Fruit fly (Drosophila melanogaster) whole organism, embryonic: ENCODE data around the gene p115.

Source experiments
- Bgb ChIP-seq: fragments of 200-800 bp; sonication (Bioruptor generic); IDR thresholded peaks from 2 replicates; pipeline ENCODE4 v1.3.6; 2022; ENCODE audit warnings: missing biosample characterization, missing genetic modification characterization; ENCODE audit not compliant: partially characterized antibody
- CG10462 ChIP-seq: fragments of 200-800 bp; sonication (Bioruptor generic); optimal IDR thresholded peaks from 2 replicates; lab custom pipeline; 2016; ENCODE audit warnings: missing biosample characterization, missing genetic modification characterization
- CG11247 ChIP-seq: fragments of 200-800 bp; sonication (Bioruptor generic); IDR thresholded peaks from 2 replicates; pipeline ENCODE4 v1.3.6; 2022; ENCODE audit warnings: missing biosample characterization, missing genetic modification characterization
- CG13287 ChIP-seq: fragments of 200-800 bp; sonication (Bioruptor generic); IDR thresholded peaks from 2 replicates; pipeline ENCODE4 v1.3.6; 2022; ENCODE audit warnings: missing biosample characterization, missing genetic modification characterization; ENCODE audit not compliant: partially characterized antibody
- CG13624 ChIP-seq: fragments of 200-800 bp; sonication (Bioruptor generic); optimal IDR thresholded peaks from 2 replicates; lab custom pipeline; 2016; ENCODE audit warnings: missing biosample characterization, missing genetic modification characterization
- CG17328 ChIP-seq: fragments of 200-800 bp; sonication (Bioruptor generic); IDR thresholded peaks from 2 replicates; pipeline ENCODE4 v1.3.6; 2022; ENCODE audit warnings: missing biosample characterization, missing genetic modification characterization
- CG2129 ChIP-seq: fragments of 200-800 bp; sonication (Bioruptor generic); IDR thresholded peaks from 2 replicates; pipeline ENCODE4 v1.3.6; 2022; ENCODE audit warnings: missing biosample characterization, missing genetic modification characterization; ENCODE audit not compliant: partially characterized antibody
- CG30431 ChIP-seq: fragments of 200-800 bp; sonication (Bioruptor generic); optimal IDR thresholded peaks from 2 replicates; lab custom pipeline; 2017; ENCODE audit warnings: missing biosample characterization, missing genetic modification characterization
- CG3163 ChIP-seq: fragments of 200-800 bp; sonication (Bioruptor generic); optimal IDR thresholded peaks from 3 replicates; lab custom pipeline; 2016; ENCODE audit warnings: missing biosample characterization, missing genetic modification characterization
- CG32532 ChIP-seq: fragments of 200-800 bp; sonication (Bioruptor generic); IDR thresholded peaks from 2 replicates; pipeline ENCODE4 v1.3.6; 2022; ENCODE audit warnings: missing biosample characterization, missing genetic modification characterization
- CG3995 ChIP-seq: fragments of 200-800 bp; sonication (Bioruptor generic); optimal IDR thresholded peaks from 3 replicates; lab custom pipeline; 2016; ENCODE audit warnings: missing biosample characterization, missing genetic modification characterization
- CG4360 ChIP-seq: fragments of 200-800 bp; sonication (Bioruptor generic); IDR thresholded peaks from 2 replicates; pipeline ENCODE4 v1.3.6; 2022; ENCODE audit warnings: missing biosample characterization, missing genetic modification characterization
- CG4707 ChIP-seq: fragments of 200-800 bp; sonication (Bioruptor generic); optimal IDR thresholded peaks from 2 replicates; lab custom pipeline; 2018; ENCODE audit warnings: missing biosample characterization, mild to moderate bottlenecking, missing genetic modification characterization, moderate library complexity
- CG7271 ChIP-seq: fragments of 200-800 bp; sonication (Bioruptor generic); optimal IDR thresholded peaks from 2 replicates; lab custom pipeline; 2018; ENCODE audit warnings: missing biosample characterization, mild to moderate bottlenecking, missing genetic modification characterization, moderate library complexity
- CG7963 ChIP-seq: fragments of 200-800 bp; sonication (Bioruptor generic); IDR thresholded peaks from 3 replicates; pipeline ENCODE4 v1.3.6; 2022; ENCODE audit warnings: missing biosample characterization, missing genetic modification characterization; ENCODE audit not compliant: partially characterized antibody
- CG7987 ChIP-seq: fragments of 200-800 bp; sonication (Bioruptor generic); optimal IDR thresholded peaks from 2 replicates; lab custom pipeline; 2018; ENCODE audit warnings: missing biosample characterization, mild to moderate bottlenecking, missing genetic modification characterization, moderate library complexity
- CG8290 ChIP-seq, 3 experiments: fragments of 200-800 bp; sonication (Bioruptor generic); optimal IDR thresholded peaks; 2 replicates each; lab custom pipeline; 2016 to 2019; ENCODE audit warnings: missing biosample characterization in 3 of 3, missing genetic modification characterization in 3 of 3, mild to moderate bottlenecking in 2 of 3, moderate library complexity in 1 of 3
- CG8944 ChIP-seq: fragments of 200-800 bp; sonication (Bioruptor generic); optimal IDR thresholded peaks from 3 replicates; lab custom pipeline; 2016; ENCODE audit warnings: missing biosample characterization, missing genetic modification characterization
- CG9817 ChIP-seq: fragments of 200-800 bp; sonication (Bioruptor generic); optimal IDR thresholded peaks from 2 replicates; lab custom pipeline; 2018; ENCODE audit warnings: missing biosample characterization, mild to moderate bottlenecking, missing genetic modification characterization, moderate library complexity
- Dbx ChIP-seq: fragments of 200-800 bp; sonication (Bioruptor generic); IDR thresholded peaks from 3 replicates; pipeline ENCODE4 v1.3.6; 2022; ENCODE audit warnings: missing biosample characterization, missing genetic modification characterization
- Dll ChIP-seq: fragments of 200-800 bp; sonication (Bioruptor generic); IDR thresholded peaks from 4 replicates; pipeline ENCODE4 v1.3.6; 2022; ENCODE audit warnings: missing biosample characterization, missing genetic modification characterization; ENCODE audit not compliant: partially characterized antibody
- E2f1 ChIP-seq: fragments of 200-800 bp; sonication (Bioruptor generic); IDR thresholded peaks from 2 replicates; pipeline ENCODE4 v1.3.6; 2022; ENCODE audit warnings: missing biosample characterization, missing genetic modification characterization
- Gug ChIP-seq: fragments of 200-800 bp; sonication (Bioruptor generic); IDR thresholded peaks from 4 replicates; pipeline ENCODE4 v1.3.6; 2022; ENCODE audit warnings: missing biosample characterization, missing genetic modification characterization
- Lhr ChIP-seq: fragments of 200-800 bp; sonication (Bioruptor generic); optimal IDR thresholded peaks from 3 replicates; lab custom pipeline; 2017; ENCODE audit warnings: mild to moderate bottlenecking, missing biosample characterization, missing genetic modification reagents, missing genetic modification characterization
- MESR4 ChIP-seq: fragments of 200-800 bp; sonication (Bioruptor generic); optimal IDR thresholded peaks from 2 replicates; lab custom pipeline; 2018; ENCODE audit warnings: missing biosample characterization, mild to moderate bottlenecking, missing genetic modification characterization, moderate library complexity
- Rx ChIP-seq: fragments of 200-800 bp; sonication (Bioruptor generic); IDR thresholded peaks from 2 replicates; pipeline ENCODE4 v1.3.6; 2022; ENCODE audit warnings: missing biosample characterization, missing genetic modification characterization
- Sry-δ ChIP-seq: fragments of 200-800 bp; sonication (Bioruptor generic); optimal IDR thresholded peaks from 2 replicates; lab custom pipeline; 2016; ENCODE audit warnings: missing biosample characterization, missing genetic modification characterization
- TFAM ChIP-seq: fragments of 200-800 bp; sonication (Bioruptor generic); optimal IDR thresholded peaks from 2 replicates; lab custom pipeline; 2017; ENCODE audit warnings: missing biosample characterization, missing genetic modification characterization, inconsistent platforms
- Xrp1 ChIP-seq: fragments of 200-800 bp; sonication (Bioruptor generic); IDR thresholded peaks from 2 replicates; pipeline ENCODE4 v1.3.6; 2022; ENCODE audit warnings: missing biosample characterization, missing genetic modification characterization
- bab2 ChIP-seq: fragments of 200-800 bp; sonication (Bioruptor generic); optimal IDR thresholded peaks from 2 replicates; lab custom pipeline; 2016; ENCODE audit warnings: missing biosample characterization, missing genetic modification characterization
- bowl ChIP-seq: fragments of 200-800 bp; sonication (Bioruptor generic); IDR thresholded peaks from 2 replicates; pipeline ENCODE4 v1.3.6; 2022; ENCODE audit warnings: missing biosample characterization, missing genetic modification characterization
- cas ChIP-seq: fragments of 200-800 bp; sonication (Bioruptor generic); IDR thresholded peaks from 2 replicates; pipeline ENCODE4 v1.3.6; 2022; ENCODE audit warnings: missing biosample characterization, missing genetic modification characterization
- dan ChIP-seq: fragments of 200-800 bp; sonication (Bioruptor generic); IDR thresholded peaks from 2 replicates; pipeline ENCODE4 v1.3.6; 2022; ENCODE audit warnings: missing biosample characterization, missing genetic modification characterization
- danr ChIP-seq: fragments of 200-800 bp; sonication (Bioruptor generic); IDR thresholded peaks from 2 replicates; pipeline ENCODE4 v1.3.6; 2022; ENCODE audit warnings: missing biosample characterization, missing genetic modification characterization
- ewg ChIP-seq: fragments of 200-800 bp; sonication (Bioruptor generic); optimal IDR thresholded peaks from 3 replicates; lab custom pipeline; 2017; ENCODE audit warnings: mild to moderate bottlenecking, missing biosample characterization, missing genetic modification reagents, missing genetic modification characterization
- jigr1 ChIP-seq: fragments of 200-800 bp; sonication (Bioruptor generic); IDR thresholded peaks from 3 replicates; pipeline ENCODE4 v1.3.6; 2022; ENCODE audit warnings: missing biosample characterization, missing genetic modification characterization
- kay ChIP-seq: fragments of 200-800 bp; sonication (Bioruptor generic); optimal IDR thresholded peaks from 2 replicates; lab custom pipeline; 2016; ENCODE audit warnings: missing biosample characterization, missing genetic modification characterization
- kni ChIP-seq: fragments of 200-800 bp; sonication (Bioruptor generic); optimal IDR thresholded peaks from 3 replicates; lab custom pipeline; 2017; ENCODE audit warnings: mild to moderate bottlenecking, missing biosample characterization, missing genetic modification reagents, missing genetic modification characterization
- knrl ChIP-seq: fragments of 200-800 bp; sonication (Bioruptor generic); IDR thresholded peaks from 3 replicates; pipeline ENCODE4 v1.3.6; 2022; ENCODE audit warnings: missing biosample characterization, missing genetic modification characterization; ENCODE audit not compliant: partially characterized antibody
- lov ChIP-seq, 2 experiments: fragments of 200-800 bp in 1 of 2; fragments of >200 bp in 1 of 2; sonication (Bioruptor generic) in 1 of 2; IDR thresholded peaks in 1 of 2; optimal IDR thresholded peaks in 1 of 2; 2 replicates in 1 of 2; 3 replicates in 1 of 2; pipeline versions ENCODE4 v1.3.6 to Lab custom; 2017 to 2022; ENCODE audit warnings: missing biosample characterization in 1 of 2, missing genetic modification characterization in 1 of 2
- nerfin-2 ChIP-seq: fragments of 200-800 bp; sonication (Bioruptor generic); IDR thresholded peaks from 2 replicates; pipeline ENCODE4 v1.3.6; 2022; ENCODE audit warnings: missing biosample characterization, missing genetic modification characterization; ENCODE audit not compliant: partially characterized antibody
- psq ChIP-seq: fragments of 200-800 bp; sonication (Bioruptor generic); optimal IDR thresholded peaks from 2 replicates; lab custom pipeline; 2017; ENCODE audit warnings: missing biosample characterization, missing genetic modification characterization
- slbo ChIP-seq: fragments of 200-800 bp; sonication (Bioruptor generic); IDR thresholded peaks from 2 replicates; pipeline ENCODE4 v1.3.6; 2022; ENCODE audit warnings: missing biosample characterization, missing genetic modification characterization
- ssp ChIP-seq: fragments of 200-800 bp; sonication (Bioruptor generic); IDR thresholded peaks from 2 replicates; pipeline ENCODE4 v1.3.6; 2022; ENCODE audit warnings: missing biosample characterization, missing genetic modification characterization
- tna ChIP-seq: fragments of 200-800 bp; sonication (Bioruptor generic); IDR thresholded peaks from 2 replicates; pipeline ENCODE4 v1.3.6; 2022; ENCODE audit warnings: missing biosample characterization, missing genetic modification characterization; ENCODE audit not compliant: partially characterized antibody
- ttk ChIP-seq: fragments of 200-800 bp; sonication (Bioruptor generic); IDR thresholded peaks from 2 replicates; pipeline ENCODE4 v2.1.2; 2022; ENCODE audit warnings: missing biosample characterization, missing genetic modification characterization
- vvl ChIP-seq: fragments of 200-800 bp; sonication (Bioruptor generic); IDR thresholded peaks from 2 replicates; pipeline ENCODE4 v1.3.6; 2022; ENCODE audit warnings: missing biosample characterization, missing genetic modification characterization
- yki ChIP-seq: fragments of >200 bp; optimal IDR thresholded peaks from 3 replicates; lab custom pipeline; 2018

The p115 gene

DNA sequence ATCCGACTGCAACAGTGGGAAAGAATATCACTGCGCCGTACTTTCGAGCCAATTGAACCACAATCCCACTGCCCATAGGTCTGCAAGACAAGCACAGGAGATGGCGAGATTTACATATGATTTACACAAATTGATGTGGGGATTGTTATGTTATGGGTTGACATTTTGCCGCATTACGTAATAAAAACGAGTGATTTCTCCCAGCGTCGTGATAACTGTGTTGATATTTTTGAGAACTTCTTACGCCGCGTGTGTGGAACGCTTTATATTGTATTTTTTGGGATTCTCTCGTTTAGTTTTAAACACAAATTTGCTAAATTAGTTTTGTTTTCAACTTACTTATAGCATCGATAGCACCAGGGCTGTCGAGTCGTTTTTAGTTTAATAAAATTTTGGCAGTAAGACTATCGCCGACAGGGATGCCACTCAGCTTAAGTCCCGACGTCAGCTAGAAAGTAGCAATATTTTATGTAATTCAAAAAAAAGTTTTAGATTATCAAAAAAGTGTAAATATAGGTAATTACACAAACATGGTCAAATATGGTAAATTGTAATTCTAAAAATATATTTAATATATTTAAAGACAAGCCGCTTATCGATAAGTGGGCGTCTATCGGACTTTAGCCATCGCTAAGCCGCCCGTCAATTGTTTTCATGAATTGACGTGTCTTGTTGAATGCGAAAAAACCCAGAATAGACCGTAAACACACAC, at the start of gene p115, which contains the start of the genes CG45089 and ND-MNLL (continued):
- peak; percentile 86 for TF ChIP-seq CG3995 (GFP tag; lab: Kevin White, UChicago)
- TF ChIP-seq Gug = peak; percentile 56; the same call in 1 of the 4 replicates
- TF ChIP-seq slbo (GFP tag; lab: Robert Waterston, UW) = peak; percentile 73
- TF ChIP-seq TFAM (GFP tag; lab: Kevin White, UChicago) = no peak
- TF ChIP-seq Rx (GFP tag; lab: Robert Waterston, UW) = 0 out of 2 replicates have a peak, but pooled peaks have one; percentile 3
- TF ChIP-seq ssp (GFP tag; lab: Robert Waterston, UW) = peak; percentile 55
- peak; percentile 24 for TF ChIP-seq bab2 (GFP tag; lab: Kevin White, UChicago)
- peak; percentile 32 for TF ChIP-seq CG2129 (GFP tag; lab: Robert Waterston, UW)
- peak; percentile 57; the same call in 1 of the 2 replicates for TF ChIP-seq Xrp1 (GFP tag; lab: Robert Waterston, UW)
- no peak for TF ChIP-seq CG7987 (GFP tag; lab: Kevin White, UChicago)
- TF ChIP-seq ttk (GFP tag; lab: Robert Waterston, UW) = peak; percentile 36; the same call in 1 of the 2 replicates
- TF ChIP-seq MESR4 = peak; percentile 53
- TF ChIP-seq CG7271 = no peak
- no peak for TF ChIP-seq CG4707 (GFP tag; lab: Kevin White, UChicago)
- TF ChIP-seq tna (GFP tag; lab: Robert Waterston, UW) = no peak
- no peak for TF ChIP-seq psq (GFP tag; lab: Kevin White, UChicago)
- TF ChIP-seq Dbx (GFP tag; lab: Robert Waterston, UW) = peak; percentile 74; the same call in 2 of the 3 replicates
- no peak for TF ChIP-seq kni
- no peak for TF ChIP-seq yki (lab: Kevin White, UChicago)
- peak; percentile 70 for TF ChIP-seq CG8290 (GFP tag; optimal IDR thresholded peaks at IDR 0.05; lab: Kevin White, UChicago)
- no peak for TF ChIP-seq CG8290 (tag; optimal IDR thresholded peaks at IDR 0.05; lab: Kevin White, UChicago)
- TF ChIP-seq lov (optimal IDR thresholded peaks at IDR 0.05; lab: Kevin White, UChicago) = no peak
- no peak for TF ChIP-seq lov (GFP tag; IDR thresholded peaks at IDR 0.05; lab: Robert Waterston, UW)
- TF ChIP-seq CG8944 (GFP tag; lab: Kevin White, UChicago) = no peak
- no peak for TF ChIP-seq danr (GFP tag; lab: Robert Waterston, UW)
- peak; percentile 42 for TF ChIP-seq Bgb (GFP tag; lab: Robert Waterston, UW)
- TF ChIP-seq Lhr = no peak
- 0 out of 3 replicates have a peak, but pooled peaks have one; percentile 14 for TF ChIP-seq CG7963 (GFP tag; lab: Robert Waterston, UW)
- peak; percentile 55; the same call in 1 of the 2 replicates for TF ChIP-seq cas
- no peak for TF ChIP-seq CG30431 (GFP tag; lab: Kevin White, UChicago)
- TF ChIP-seq bowl (GFP tag; lab: Robert Waterston, UW) = no peak
- peak; percentile 70 for TF ChIP-seq vvl (GFP tag; lab: Robert Waterston, UW)
- peak; percentile 53 for TF ChIP-seq CG13624 (GFP tag; lab: Kevin White, UChicago)
- peak; percentile 3 for TF ChIP-seq ewg (GFP tag; lab: Kevin White, UChicago)
- TF ChIP-seq Sry-δ (GFP tag; lab: Kevin White, UChicago) = peak; percentile 78
- no peak for TF ChIP-seq nerfin-2 (GFP tag; lab: Robert Waterston, UW)
- TF ChIP-seq jigr1 (GFP tag; lab: Robert Waterston, UW) = no peak; the same call in 2 of the 3 replicates
- TF ChIP-seq CG13287 (GFP tag; lab: Robert Waterston, UW) = peak; percentile 81
- TF ChIP-seq CG32532 (GFP tag; lab: Robert Waterston, UW) = peak; percentile 43; the same call in 1 of the 2 replicates
- peak; percentile 32; the same call in 1 of the 2 replicates for TF ChIP-seq CG11247 (GFP tag; lab: Robert Waterston, UW)
- no peak for TF ChIP-seq CG3163 (GFP tag; lab: Kevin White, UChicago)
- peak; percentile 46 for TF ChIP-seq kay (GFP tag; lab: Kevin White, UChicago)
- no peak for TF ChIP-seq dan (GFP tag; lab: Robert Waterston, UW)
- peak; percentile 62 for TF ChIP-seq CG9817 (tag; lab: Kevin White, UChicago)
- TF ChIP-seq knrl (GFP tag; lab: Robert Waterston, UW) = peak; percentile 69
- TF ChIP-seq CG10462 (GFP tag; lab: Kevin White, UChicago) = peak; percentile 24
- TF ChIP-seq CG4360 = no peak
- TF ChIP-seq Dll (GFP tag; lab: Robert Waterston, UW) = peak; percentile 83
- 0 out of 2 replicates have a peak, but pooled peaks have one; percentile 42 for TF ChIP-seq CG17328 (GFP tag; lab: Robert Waterston, UW)
- TF ChIP-seq E2f1 = no peak
